Fruit fly (Drosophila melanogaster) whole organism, embryonic: ENCODE measurements around the gene Hacd1.
A peak's percentile ranks its signal among the peaks of the same experiment; 100 is the strongest.

Experiments used
- Awh ChIP-seq: fragments of 200-800 bp; sonication (Bioruptor generic); IDR thresholded peaks from 2 replicates; pipeline ENCODE4, ENCODE4 v1.3.6; 2022; ENCODE audit warnings: missing biosample characterization, missing genetic modification characterization
- Blimp-1 ChIP-seq: fragments of 200-800 bp; sonication (Bioruptor generic); optimal IDR thresholded peaks from 3 replicates; lab custom pipeline; 2018; ENCODE audit warnings: missing biosample characterization, missing genetic modification characterization, mild to moderate bottlenecking, moderate library complexity, missing genetic modification reagents
- CG10267 ChIP-seq: fragments of 200-800 bp; sonication (Bioruptor generic); optimal IDR thresholded peaks from 2 replicates; lab custom pipeline; 2018; ENCODE audit warnings: missing biosample characterization, mild to moderate bottlenecking, missing genetic modification characterization, moderate library complexity
- CG10462 ChIP-seq: fragments of 200-800 bp; sonication (Bioruptor generic); optimal IDR thresholded peaks from 2 replicates; lab custom pipeline; 2016; ENCODE audit warnings: missing biosample characterization, missing genetic modification characterization
- CG11093 ChIP-seq: fragments of 200-800 bp; sonication (Bioruptor generic); IDR thresholded peaks from 3 replicates; pipeline ENCODE4 v1.3.6; 2022; ENCODE audit warnings: missing biosample characterization, missing genetic modification characterization
- CG11723 ChIP-seq: fragments of 200-800 bp; sonication (Bioruptor generic); optimal IDR thresholded peaks from 2 replicates; lab custom pipeline; 2017; ENCODE audit warnings: missing biosample characterization, mild to moderate bottlenecking, missing genetic modification characterization
- CG1602 ChIP-seq: fragments of 200-800 bp; sonication (Bioruptor generic); optimal IDR thresholded peaks from 3 replicates; lab custom pipeline; 2016; ENCODE audit warnings: missing biosample characterization, missing genetic modification characterization
- CG1603 ChIP-seq: fragments of 200-800 bp; sonication (Bioruptor generic); optimal IDR thresholded peaks from 2 replicates; lab custom pipeline; 2019; ENCODE audit warnings: missing biosample characterization, mild to moderate bottlenecking, missing genetic modification characterization, moderate library complexity
- CG16813 ChIP-seq: fragments of 200-800 bp; sonication (Bioruptor generic); IDR thresholded peaks from 3 replicates; pipeline ENCODE4 v1.3.6; 2022; ENCODE audit warnings: missing biosample characterization, missing genetic modification characterization; ENCODE audit not compliant: partially characterized antibody
- CG17359 ChIP-seq: fragments of 200-800 bp; sonication (Bioruptor generic); optimal IDR thresholded peaks from 3 replicates; lab custom pipeline; 2018; ENCODE audit warnings: missing biosample characterization, mild to moderate bottlenecking, missing genetic modification characterization, moderate library complexity
- CG17802 ChIP-seq: fragments of 200-800 bp; sonication (Bioruptor generic); optimal IDR thresholded peaks from 2 replicates; lab custom pipeline; 2018; ENCODE audit warnings: missing biosample characterization, mild to moderate bottlenecking, missing genetic modification characterization, moderate library complexity
- CG1792 ChIP-seq: fragments of 200-800 bp; sonication (Bioruptor generic); optimal IDR thresholded peaks from 2 replicates; lab custom pipeline; 2016; ENCODE audit warnings: missing biosample characterization, missing genetic modification characterization
- CG2199 ChIP-seq: fragments of 200-800 bp; sonication (Bioruptor generic); IDR thresholded peaks from 3 replicates; pipeline ENCODE4 v1.3.6; 2022; ENCODE audit warnings: missing biosample characterization, missing genetic modification characterization
- CG2678 ChIP-seq: fragments of 200-800 bp; sonication (Bioruptor generic); optimal IDR thresholded peaks from 3 replicates; lab custom pipeline; 2019; ENCODE audit warnings: missing biosample characterization, mild to moderate bottlenecking, missing genetic modification characterization, moderate library complexity
- CG2875 ChIP-seq: fragments of 200-800 bp; sonication (Bioruptor generic); optimal IDR thresholded peaks from 2 replicates; lab custom pipeline; 2017; ENCODE audit warnings: missing biosample characterization, mild to moderate bottlenecking, missing genetic modification characterization, missing genetic modification reagents
- CG30403 ChIP-seq: fragments of 200-800 bp; sonication (Bioruptor generic); optimal IDR thresholded peaks from 3 replicates; lab custom pipeline; 2016; ENCODE audit warnings: missing biosample characterization, missing genetic modification characterization
- CG31388 ChIP-seq: fragments of 200-800 bp; sonication (Bioruptor generic); optimal IDR thresholded peaks from 2 replicates; lab custom pipeline; 2016; ENCODE audit warnings: missing biosample characterization, missing genetic modification characterization
- CG32767 ChIP-seq: fragments of 200-800 bp; sonication (Bioruptor generic); IDR thresholded peaks from 2 replicates; pipeline ENCODE4 v1.3.6; 2022; ENCODE audit warnings: missing biosample characterization, missing genetic modification characterization
- CG33557 ChIP-seq: fragments of 200-800 bp; sonication (Bioruptor generic); optimal IDR thresholded peaks from 2 replicates; lab custom pipeline; 2019; ENCODE audit warnings: missing biosample characterization, mild to moderate bottlenecking, missing genetic modification characterization, moderate library complexity
- CG4328 ChIP-seq: fragments of 200-800 bp; sonication (Bioruptor generic); optimal IDR thresholded peaks from 3 replicates; lab custom pipeline; 2017; ENCODE audit warnings: missing biosample characterization, missing genetic modification reagents, missing genetic modification characterization
- CG6272 ChIP-seq: fragments of 200-800 bp; sonication (Bioruptor generic); IDR thresholded peaks from 2 replicates; pipeline ENCODE4 v1.3.6; 2022; ENCODE audit warnings: missing biosample characterization, missing genetic modification characterization
- CG6654 ChIP-seq: fragments of 200-800 bp; sonication (Bioruptor generic); optimal IDR thresholded peaks from 2 replicates; lab custom pipeline; 2017; ENCODE audit warnings: missing biosample characterization, mild to moderate bottlenecking, missing genetic modification characterization
- CG7271 ChIP-seq: fragments of 200-800 bp; sonication (Bioruptor generic); optimal IDR thresholded peaks from 2 replicates; lab custom pipeline; 2018; ENCODE audit warnings: missing biosample characterization, mild to moderate bottlenecking, missing genetic modification characterization, moderate library complexity
- CG7987 ChIP-seq: fragments of 200-800 bp; sonication (Bioruptor generic); optimal IDR thresholded peaks from 2 replicates; lab custom pipeline; 2018; ENCODE audit warnings: missing biosample characterization, mild to moderate bottlenecking, missing genetic modification characterization, moderate library complexity
- CG8359 ChIP-seq: fragments of 200-800 bp; sonication (Bioruptor generic); optimal IDR thresholded peaks from 2 replicates; lab custom pipeline; 2017; ENCODE audit warnings: missing biosample characterization, mild to moderate bottlenecking, missing genetic modification characterization, borderline replicate concordance
- CG8478 ChIP-seq: fragments of >200 bp; optimal IDR thresholded peaks from 2 replicates; lab custom pipeline; 2018
- Chrac-16 ChIP-seq: fragments of 200-800 bp; sonication (Bioruptor generic); optimal IDR thresholded peaks from 3 replicates; lab custom pipeline; 2016; ENCODE audit warnings: missing biosample characterization, missing genetic modification characterization
- CoRest ChIP-seq: fragments of 200-800 bp; sonication (Bioruptor generic); optimal IDR thresholded peaks from 3 replicates; lab custom pipeline; 2018; ENCODE audit warnings: missing biosample characterization, mild to moderate bottlenecking, missing genetic modification characterization, moderate library complexity
- Dbx ChIP-seq: fragments of 200-800 bp; sonication (Bioruptor generic); IDR thresholded peaks from 3 replicates; pipeline ENCODE4 v1.3.6; 2022; ENCODE audit warnings: missing biosample characterization, missing genetic modification characterization
- E2f1 ChIP-seq: fragments of 200-800 bp; sonication (Bioruptor generic); IDR thresholded peaks from 2 replicates; pipeline ENCODE4 v1.3.6; 2022; ENCODE audit warnings: missing biosample characterization, missing genetic modification characterization
- Fer1 ChIP-seq: fragments of 200-800 bp; sonication (Bioruptor generic); optimal IDR thresholded peaks from 2 replicates; lab custom pipeline; 2017; ENCODE audit warnings: missing biosample characterization, mild to moderate bottlenecking, missing genetic modification characterization
- Gsc ChIP-seq: fragments of 200-800 bp; sonication (Bioruptor generic); IDR thresholded peaks from 2 replicates; pipeline ENCODE4 v1.3.6; 2022; ENCODE audit warnings: missing biosample characterization, missing genetic modification characterization
- HLH3B ChIP-seq: fragments of 200-800 bp; sonication (Bioruptor generic); IDR thresholded peaks from 2 replicates; pipeline ENCODE4 v1.3.6; 2022; ENCODE audit warnings: missing biosample characterization, missing genetic modification characterization
- MBD-R2 ChIP-seq: fragments of 200-800 bp; sonication (Bioruptor generic); IDR thresholded peaks from 2 replicates; pipeline ENCODE4 v1.3.6; 2022; ENCODE audit warnings: missing biosample characterization, missing genetic modification characterization
- MESR4 ChIP-seq: fragments of 200-800 bp; sonication (Bioruptor generic); optimal IDR thresholded peaks from 2 replicates; lab custom pipeline; 2018; ENCODE audit warnings: missing biosample characterization, mild to moderate bottlenecking, missing genetic modification characterization, moderate library complexity
- Mes4 ChIP-seq: fragments of 200-800 bp; sonication (Bioruptor generic); optimal IDR thresholded peaks from 2 replicates; lab custom pipeline; 2016; ENCODE audit warnings: missing biosample characterization, missing genetic modification characterization
- NfI ChIP-seq: fragments of 200-800 bp; sonication (Bioruptor generic); optimal IDR thresholded peaks from 3 replicates; lab custom pipeline; 2018; ENCODE audit warnings: missing biosample characterization, mild to moderate bottlenecking, missing genetic modification characterization, moderate library complexity
- PHDP ChIP-seq: fragments of 200-800 bp; sonication (Bioruptor generic); optimal IDR thresholded peaks from 3 replicates; lab custom pipeline; 2018; ENCODE audit warnings: missing biosample characterization, mild to moderate bottlenecking, missing genetic modification characterization, moderate library complexity
- Rx ChIP-seq: fragments of 200-800 bp; sonication (Bioruptor generic); IDR thresholded peaks from 2 replicates; pipeline ENCODE4 v1.3.6; 2022; ENCODE audit warnings: missing biosample characterization, missing genetic modification characterization
- Vsx1 ChIP-seq: fragments of 200-800 bp; sonication (Bioruptor generic); optimal IDR thresholded peaks from 2 replicates; lab custom pipeline; 2017; ENCODE audit warnings: missing biosample characterization, mild to moderate bottlenecking, missing genetic modification characterization, missing genetic modification reagents
- bcd ChIP-seq: fragments of 200-800 bp; sonication (Bioruptor generic); optimal IDR thresholded peaks from 2 replicates; lab custom pipeline; 2017; ENCODE audit warnings: missing biosample characterization, mild to moderate bottlenecking, missing genetic modification characterization
- emc ChIP-seq: fragments of 200-800 bp; sonication (Bioruptor generic); optimal IDR thresholded peaks from 2 replicates; lab custom pipeline; 2016; ENCODE audit warnings: missing biosample characterization, missing genetic modification characterization
- eve ChIP-seq, 2 experiments: fragments of >200 bp; optimal IDR thresholded peaks; 2 replicates each; lab custom pipeline; 2017; ENCODE audit warnings: missing biosample characterization in 2 of 2, missing genetic modification characterization in 2 of 2
- ken ChIP-seq: fragments of 200-800 bp; sonication (Bioruptor generic); IDR thresholded peaks from 3 replicates; pipeline ENCODE4 v1.3.6; 2022; ENCODE audit warnings: missing biosample characterization, missing genetic modification characterization
- pb ChIP-seq: fragments of 200-800 bp; sonication (Bioruptor generic); optimal IDR thresholded peaks from 3 replicates; lab custom pipeline; 2016; ENCODE audit warnings: missing biosample characterization, missing genetic modification characterization
- pita ChIP-seq: fragments of 200-800 bp; sonication (Bioruptor generic); optimal IDR thresholded peaks from 2 replicates; lab custom pipeline; 2017; ENCODE audit warnings: missing biosample characterization, mild to moderate bottlenecking, missing genetic modification characterization
- toy ChIP-seq: fragments of 200-800 bp; sonication (Bioruptor generic); IDR thresholded peaks from 2 replicates; pipeline ENCODE4 v1.3.6; 2022; ENCODE audit warnings: missing biosample characterization, missing genetic modification characterization
- trem ChIP-seq: fragments of 200-800 bp; optimal IDR thresholded peaks from 3 replicates; lab custom pipeline; 2019; ENCODE audit warnings: missing biosample characterization, mild to moderate bottlenecking, missing genetic modification characterization, moderate library complexity
- zen2 ChIP-seq: fragments of 200-800 bp; sonication (Bioruptor generic); IDR thresholded peaks from 3 replicates; pipeline ENCODE4 v1.3.6; 2022; ENCODE audit warnings: missing biosample characterization, missing genetic modification characterization; ENCODE audit not compliant: partially characterized antibody

The Hacd1 gene

dm6 chr2L:12045941-12046855, 44.1 kb upstream of the Hacd1 start, which contains the start of gene CG6770 (continued):
- TF ChIP-seq toy (GFP tag; lab: Robert Waterston, UW), result no peak
- TF ChIP-seq CG1602 (GFP tag; lab: Kevin White, UChicago), result peak; percentile 39
- TF ChIP-seq CG2678 (tag; lab: Kevin White, UChicago), result peak; percentile 92
- no peak for TF ChIP-seq CG2875 (GFP tag; lab: Kevin White, UChicago)
- TF ChIP-seq Fer1 (GFP tag; lab: Kevin White, UChicago), result peak; percentile 95
- TF ChIP-seq CG6272 (GFP tag; lab: Robert Waterston, UW), result no peak; the same call in 1 of the 2 replicates
- TF ChIP-seq bcd (GFP tag; lab: Kevin White, UChicago), result peak; percentile 72
- no peak for TF ChIP-seq pita (GFP tag; lab: Kevin White, UChicago)
- no peak for TF ChIP-seq Mes4
- TF ChIP-seq eve (GFP tag; optimal IDR thresholded peaks at IDR 0.05; lab: Kevin White, UChicago), result no peak
- peak; percentile 84 for TF ChIP-seq E2f1
- TF ChIP-seq CG17359, result peak; percentile 79
- TF ChIP-seq CG1792, result peak; percentile 4
- no peak for TF ChIP-seq CG16813 (GFP tag; lab: Robert Waterston, UW)
- peak; percentile 73 for TF ChIP-seq ken (GFP tag; lab: Robert Waterston, UW)
- peak; percentile 82 for TF ChIP-seq CoRest (tag; lab: Kevin White, UChicago)
- peak; percentile 57 for TF ChIP-seq Blimp-1
- peak; percentile 14 for TF ChIP-seq CG10462 (GFP tag; lab: Kevin White, UChicago)
- peak; percentile 11 for TF ChIP-seq emc (GFP tag; lab: Kevin White, UChicago)
- TF ChIP-seq HLH3B, result peak; percentile 81
- peak; percentile 77 for TF ChIP-seq CG4328
- no peak for TF ChIP-seq pb (GFP tag; lab: Kevin White, UChicago)
- no peak for TF ChIP-seq MESR4 (GFP tag; lab: Kevin White, UChicago)
- peak; percentile 42 for TF ChIP-seq CG7987 (GFP tag; lab: Kevin White, UChicago)
- no peak for TF ChIP-seq CG6654 (GFP tag; lab: Kevin White, UChicago)
- no peak for TF ChIP-seq Rx (GFP tag; lab: Robert Waterston, UW)
- peak; percentile 58 for TF ChIP-seq CG11723 (GFP tag; lab: Kevin White, UChicago)
- TF ChIP-seq CG2199, result no peak
- no peak for TF ChIP-seq CG7271 (tag; lab: Kevin White, UChicago)
- TF ChIP-seq Chrac-16, result peak; percentile 43
- TF ChIP-seq CG31388 (GFP tag; lab: Kevin White, UChicago), result peak; percentile 14
- peak; percentile 74 for TF ChIP-seq CG10267 (tag; lab: Kevin White, UChicago)
- TF ChIP-seq CG33557 (GFP tag; lab: Kevin White, UChicago), result no peak
- TF ChIP-seq MBD-R2 (GFP tag; lab: Robert Waterston, UW), result peak; percentile 61; the same call in 1 of the 2 replicates
- TF ChIP-seq CG8359 (GFP tag; lab: Kevin White, UChicago), result peak; percentile 29
- TF ChIP-seq trem (tag; lab: Kevin White, UChicago), result peak; percentile 27
- TF ChIP-seq CG17802 (tag; lab: Kevin White, UChicago), result no peak
- no peak for TF ChIP-seq Gsc (GFP tag; lab: Robert Waterston, UW)
- peak; percentile 77 for TF ChIP-seq CG30403 (GFP tag; lab: Kevin White, UChicago)
- peak; percentile 83 for TF ChIP-seq NfI (GFP tag; lab: Kevin White, UChicago)
- no peak for TF ChIP-seq zen2 (GFP tag; lab: Robert Waterston, UW)
- TF ChIP-seq Vsx1 (GFP tag; lab: Kevin White, UChicago), result peak; percentile 49
- TF ChIP-seq CG32767, result peak; percentile 78
- TF ChIP-seq CG1603, result peak; percentile 76
- peak; percentile 93 for TF ChIP-seq PHDP (tag; lab: Kevin White, UChicago)
- peak; percentile 79 for TF ChIP-seq Awh
- TF ChIP-seq CG11093, result peak; percentile 73; the same call in 2 of the 3 replicates
- peak; percentile 90 for TF ChIP-seq Dbx
- peak; percentile 21 for TF ChIP-seq CG8478 (lab: Kevin White, UChicago)
